Fruit fly (Drosophila melanogaster) whole organism, prepupa: ENCODE measurements around the gene CG9547.
A peak's percentile ranks its signal among the peaks of the same experiment; 100 is the strongest.

ENCODE experiments used
- Blimp-1 ChIP-seq: fragments of 200-800 bp; sonication (Bioruptor generic); optimal IDR thresholded peaks from 3 replicates; lab custom pipeline; 2017; ENCODE audit warnings: missing biosample characterization, missing genetic modification characterization, mild to moderate bottlenecking, moderate library complexity, missing genetic modification reagents
- CG10631 ChIP-seq: fragments of 200-800 bp; sonication (Bioruptor generic); optimal IDR thresholded peaks from 2 replicates; lab custom pipeline; 2016; ENCODE audit warnings: missing biosample characterization, missing genetic modification characterization
- CG11294 ChIP-seq: fragments of 200-800 bp; sonication (Bioruptor generic); IDR thresholded peaks from 2 replicates; pipeline ENCODE4 v1.3.6; 2022; ENCODE audit warnings: missing biosample characterization, missing genetic modification characterization
- CG11762 ChIP-seq: fragments of 200-800 bp; sonication (Bioruptor generic); optimal IDR thresholded peaks from 3 replicates; lab custom pipeline; 2016; ENCODE audit warnings: missing biosample characterization, missing genetic modification characterization; ENCODE audit not compliant: insufficient read depth
- CG11902 ChIP-seq: fragments of 200-800 bp; sonication (Bioruptor generic); optimal IDR thresholded peaks from 3 replicates; lab custom pipeline; 2016; ENCODE audit warnings: missing biosample characterization, missing genetic modification characterization
- CG15336 ChIP-seq: fragments of 200-800 bp; sonication (Bioruptor generic); IDR thresholded peaks from 2 replicates; pipeline ENCODE4 v1.3.6; 2022; ENCODE audit warnings: missing biosample characterization, missing genetic modification characterization
- CG1621 ChIP-seq: fragments of 200-800 bp; sonication (Bioruptor generic); optimal IDR thresholded peaks from 3 replicates; lab custom pipeline; 2018; ENCODE audit warnings: missing biosample characterization, mild to moderate bottlenecking, missing genetic modification characterization
- CG32006 ChIP-seq: fragments of 200-800 bp; sonication (Bioruptor generic); optimal IDR thresholded peaks from 3 replicates; lab custom pipeline; 2017; ENCODE audit warnings: missing biosample characterization, mild to moderate bottlenecking, missing genetic modification characterization
- CG6163 ChIP-seq: fragments of 200-800 bp; sonication (Bioruptor generic); IDR thresholded peaks from 3 replicates; pipeline ENCODE4 v1.3.6; 2022; ENCODE audit warnings: missing biosample characterization, missing genetic modification characterization
- CG6276 ChIP-seq: fragments of 200-800 bp; sonication (Bioruptor generic); optimal IDR thresholded peaks from 2 replicates; lab custom pipeline; 2017; ENCODE audit warnings: missing biosample characterization, mild to moderate bottlenecking, missing genetic modification characterization
- CG6854 ChIP-seq: fragments of 200-800 bp; sonication (Bioruptor generic); optimal IDR thresholded peaks from 2 replicates; lab custom pipeline; 2017; ENCODE audit warnings: missing biosample characterization, mild to moderate bottlenecking, missing genetic modification characterization
- CG7368 ChIP-seq: fragments of 200-800 bp; sonication (Bioruptor generic); optimal IDR thresholded peaks from 3 replicates; lab custom pipeline; 2016; ENCODE audit warnings: missing biosample characterization, missing genetic modification characterization
- CG8119 ChIP-seq: fragments of 200-800 bp; sonication (Bioruptor generic); IDR thresholded peaks from 3 replicates; pipeline ENCODE4 v1.3.6; 2022; ENCODE audit warnings: missing biosample characterization, missing genetic modification characterization
- CG8632 ChIP-seq: fragments of 200-800 bp; sonication (Bioruptor generic); optimal IDR thresholded peaks from 3 replicates; lab custom pipeline; 2016; ENCODE audit warnings: missing biosample characterization, missing genetic modification characterization
- Eip78C ChIP-seq: fragments of 200-800 bp; sonication (Bioruptor generic); peaks from one replicate; lab custom pipeline; 2016; ENCODE audit warnings: missing biosample characterization, missing genetic modification characterization
- Ets96B ChIP-seq: fragments of 200-800 bp; optimal IDR thresholded peaks from 2 replicates; lab custom pipeline; 2019; ENCODE audit warnings: missing biosample characterization, mild to moderate bottlenecking, missing genetic modification characterization, moderate library complexity
- Gug ChIP-seq: fragments of 200-800 bp; sonication (Bioruptor generic); IDR thresholded peaks from 2 replicates; pipeline ENCODE4 v1.3.6; 2022; ENCODE audit warnings: missing biosample characterization, missing genetic modification characterization
- Hr4 ChIP-seq: fragments of 200-800 bp; sonication (Bioruptor generic); optimal IDR thresholded peaks from 3 replicates; lab custom pipeline; 2016; ENCODE audit warnings: missing biosample characterization, missing genetic modification characterization
- Met ChIP-seq: fragments of 200-800 bp; sonication (Bioruptor generic); optimal IDR thresholded peaks from 3 replicates; lab custom pipeline; 2016; ENCODE audit warnings: missing biosample characterization, missing genetic modification characterization
- OdsH ChIP-seq: fragments of 200-800 bp; sonication (Bioruptor generic); optimal IDR thresholded peaks from 3 replicates; lab custom pipeline; 2016; ENCODE audit warnings: missing biosample characterization, missing genetic modification characterization
- Smox ChIP-seq: fragments of 200-800 bp; sonication (Bioruptor generic); optimal IDR thresholded peaks from 3 replicates; lab custom pipeline; 2016; ENCODE audit warnings: missing biosample characterization, missing genetic modification characterization
- Sox102F ChIP-seq: fragments of 200-800 bp; sonication (Bioruptor generic); optimal IDR thresholded peaks from 2 replicates; lab custom pipeline; 2016; ENCODE audit warnings: missing biosample characterization, mild to moderate bottlenecking, missing genetic modification characterization
- acj6 ChIP-seq: fragments of 200-800 bp; sonication (Bioruptor generic); optimal IDR thresholded peaks from 3 replicates; lab custom pipeline; 2016; ENCODE audit warnings: missing biosample characterization, missing genetic modification characterization
- cyc ChIP-seq: fragments of 200-800 bp; sonication (Bioruptor generic); optimal IDR thresholded peaks from 3 replicates; lab custom pipeline; 2016; ENCODE audit warnings: missing biosample characterization, missing genetic modification characterization
- dac ChIP-seq: fragments of 200-800 bp; sonication (Bioruptor generic); optimal IDR thresholded peaks from 2 replicates; lab custom pipeline; 2017; ENCODE audit warnings: missing biosample characterization, mild to moderate bottlenecking, missing genetic modification characterization
- eg ChIP-seq: fragments of 200-800 bp; sonication (Bioruptor generic); IDR thresholded peaks from 3 replicates; pipeline ENCODE4 v1.3.6; 2022; ENCODE audit warnings: missing biosample characterization, missing genetic modification characterization
- esn ChIP-seq: fragments of 200-800 bp; sonication (Bioruptor generic); optimal IDR thresholded peaks from 2 replicates; lab custom pipeline; 2016; ENCODE audit warnings: missing biosample characterization, mild to moderate bottlenecking, missing genetic modification characterization, moderate library complexity
- fd59A ChIP-seq: fragments of 200-800 bp; sonication (Bioruptor generic); optimal IDR thresholded peaks from 2 replicates; lab custom pipeline; 2017; ENCODE audit warnings: missing biosample characterization, mild to moderate bottlenecking, missing genetic modification characterization, missing genetic modification reagents
- fkh ChIP-seq: fragments of 200-800 bp; sonication (Bioruptor generic); optimal IDR thresholded peaks from 3 replicates; lab custom pipeline; 2017; ENCODE audit warnings: missing biosample characterization, mild to moderate bottlenecking, missing genetic modification characterization, moderate library complexity
- lz ChIP-seq: fragments of 200-800 bp; sonication (Bioruptor generic); optimal IDR thresholded peaks from 3 replicates; lab custom pipeline; 2016; ENCODE audit warnings: missing biosample characterization, missing genetic modification characterization
- net ChIP-seq: fragments of 200-800 bp; sonication (Bioruptor generic); optimal IDR thresholded peaks from 3 replicates; lab custom pipeline; 2016; ENCODE audit warnings: missing biosample characterization, missing genetic modification characterization
- salr ChIP-seq, 2 experiments: fragments of 200-800 bp; sonication (Bioruptor generic); optimal IDR thresholded peaks; 3 replicates each; lab custom pipeline; 2016 to 2018; ENCODE audit warnings: missing biosample characterization in 2 of 2, missing genetic modification characterization in 2 of 2, mild to moderate bottlenecking in 1 of 2
- ss ChIP-seq, 2 experiments: fragments of 200-800 bp; sonication (Bioruptor generic); optimal IDR thresholded peaks; 2 replicates in 1 of 2; 3 replicates in 1 of 2; lab custom pipeline; 2017 to 2018; ENCODE audit warnings: mild to moderate bottlenecking in 2 of 2, missing biosample characterization in 2 of 2, missing genetic modification characterization in 2 of 2, moderate library complexity in 1 of 2
- svp ChIP-seq: fragments of 200-800 bp; sonication (Bioruptor generic); peaks from one replicate; lab custom pipeline; 2016; ENCODE audit warnings: missing biosample characterization, missing genetic modification characterization
- topi ChIP-seq: fragments of 200-800 bp; sonication (Bioruptor generic); optimal IDR thresholded peaks from 3 replicates; lab custom pipeline; 2016; ENCODE audit warnings: missing biosample characterization, missing genetic modification characterization
- vri ChIP-seq: fragments of 200-800 bp; sonication (Bioruptor generic); optimal IDR thresholded peaks from 3 replicates; lab custom pipeline; 2016; ENCODE audit warnings: missing biosample characterization, mild to moderate bottlenecking, missing genetic modification characterization

Gene CG9547

DNA sequence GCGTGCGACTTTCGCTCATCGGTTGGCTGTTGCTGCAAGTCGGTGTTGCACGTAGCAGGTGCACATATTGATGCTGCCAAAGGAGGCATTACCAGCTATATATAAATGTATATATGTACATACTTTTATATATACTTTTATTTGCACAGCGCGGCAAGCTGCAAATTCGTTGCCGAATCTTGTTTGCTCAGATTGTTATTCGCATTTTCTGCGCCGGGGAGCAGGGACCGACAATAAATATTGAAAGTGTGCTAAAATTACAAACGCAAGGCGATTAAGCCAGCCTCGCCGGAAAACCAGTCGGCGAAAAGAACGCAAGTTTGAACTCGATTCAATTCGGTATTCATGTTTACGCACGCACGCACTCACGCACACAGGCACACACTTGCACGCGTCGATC, 29.6 kb downstream of the CG9547 start:
- TF ChIP-seq CG8119 (GFP tag; lab: Robert Waterston, UW) (0 out of 3 replicates have a peak, but pooled peaks have one; percentile 2), Blimp-1 (GFP tag; lab: Kevin White, UChicago) (peak; percentile 39), ss (GFP tag; optimal IDR thresholded peaks at IDR 0.05; lab: Kevin White, UChicago) (peak in 1 of 2 experiments; percentile 48), CG8632 (GFP tag; lab: Kevin White, UChicago) (no peak), CG6854 (GFP tag; lab: Kevin White, UChicago) (peak; percentile 3), CG10631 (GFP tag; lab: Kevin White, UChicago) (no peak), vri (peak; percentile 18)

- TF ChIP-seq lz (GFP tag; lab: Kevin White, UChicago) (no peak), Gug (GFP tag; lab: Robert Waterston, UW) (no peak), fkh (GFP tag; lab: Kevin White, UChicago) (peak; percentile 32), acj6 (no peak), CG8119 (GFP tag; lab: Robert Waterston, UW) (no peak), CG6854 (GFP tag; lab: Kevin White, UChicago) (no peak), dac (peak; percentile 6), ss (GFP tag; optimal IDR thresholded peaks at IDR 0.05; lab: Kevin White, UChicago) (no peak), cyc (GFP tag; lab: Kevin White, UChicago) (no peak), eg (GFP tag; lab: Robert Waterston, UW) (peak; percentile 62; the same call in 2 of the 3 replicates), Met (GFP tag; lab: Kevin White, UChicago) (no peak), topi (GFP tag; lab: Kevin White, UChicago) (no peak), fd59A (GFP tag; lab: Kevin White, UChicago) (no peak), OdsH (no peak), Hr4 (GFP tag; lab: Kevin White, UChicago) (peak; percentile 38), Smox (GFP tag; lab: Kevin White, UChicago) (no peak), CG15336 (0 out of 2 replicates have a peak, but pooled peaks have one; percentile 26), esn (GFP tag; lab: Kevin White, UChicago) (no peak), CG1621 (tag; lab: Kevin White, UChicago) (no peak), salr (GFP tag; optimal IDR thresholded peaks at IDR 0.05; lab: Kevin White, UChicago) (peak in 1 of 2 experiments; percentile 17), CG32006 (GFP tag; lab: Kevin White, UChicago) (peak; percentile 51), CG11902 (no peak), CG11294 (GFP tag; lab: Robert Waterston, UW) (no peak), svp (GFP tag; lab: Kevin White, UChicago) (peak; percentile 55), CG7368 (GFP tag; lab: Kevin White, UChicago) (no peak), CG6276 (peak; percentile 7), CG6163 (no peak)
Observed at dm6 chr2L:6464270-6464669, 30.1 kb downstream of the CG9547 start.

DNA sequence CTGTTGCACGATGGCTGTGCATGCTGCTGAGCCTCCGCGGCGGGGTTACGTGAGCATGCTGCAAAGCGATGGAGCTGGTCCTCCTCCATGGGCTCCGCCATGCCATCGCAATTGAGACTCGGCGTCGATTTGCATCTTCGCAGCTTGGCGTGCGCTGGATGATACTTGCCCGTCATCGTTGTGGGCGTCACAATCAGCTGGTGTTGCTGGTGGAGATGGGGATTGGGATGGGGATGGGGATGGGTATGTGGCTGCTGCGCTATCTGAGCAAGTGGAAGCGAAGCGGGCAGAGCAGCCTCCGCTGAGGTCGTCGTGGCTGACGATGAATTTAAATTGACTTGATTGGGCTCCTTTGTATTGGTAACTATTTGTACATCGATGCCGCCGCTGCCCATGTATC, 30.9 kb downstream of the CG9547 start:
- TF ChIP-seq CG1621 (tag; lab: Kevin White, UChicago), result peak; percentile 31
- no peak for TF ChIP-seq cyc (GFP tag; lab: Kevin White, UChicago)
- TF ChIP-seq svp (GFP tag; lab: Kevin White, UChicago), result peak; percentile 96
- no peak for TF ChIP-seq fd59A (GFP tag; lab: Kevin White, UChicago)
- TF ChIP-seq eg (GFP tag; lab: Robert Waterston, UW), result 0 out of 3 replicates have a peak, but pooled peaks have one; percentile 9
- TF ChIP-seq dac, result no peak
- TF ChIP-seq Ets96B (tag; lab: Kevin White, UChicago), result no peak
- 0 out of 2 replicates have a peak, but pooled peaks have one; percentile 1 for TF ChIP-seq CG11294 (GFP tag; lab: Robert Waterston, UW)
- peak; percentile 54 for TF ChIP-seq Eip78C (GFP tag; lab: Kevin White, UChicago)
- TF ChIP-seq CG32006 (GFP tag; lab: Kevin White, UChicago), result no peak
- TF ChIP-seq CG6163, result no peak
- no peak for TF ChIP-seq Sox102F (GFP tag; lab: Kevin White, UChicago)
- TF ChIP-seq ss (GFP tag; optimal IDR thresholded peaks at IDR 0.05; lab: Kevin White, UChicago), result peak in 1 of 2 experiments; percentile 27
- TF ChIP-seq net (GFP tag; lab: Kevin White, UChicago), result no peak

dm6 chr2L:6462259-6462658, 32.1 kb downstream of the CG9547 start:
- TF ChIP-seq net (GFP tag; lab: Kevin White, UChicago), result no peak
- TF ChIP-seq CG11762 (GFP tag; lab: Kevin White, UChicago), result no peak
- peak; percentile 79 for TF ChIP-seq fkh (GFP tag; lab: Kevin White, UChicago)
